Worm (Caenorhabditis elegans): Measurements from ENCODE around the gene xpf-1.

- TF ChIP-seq nhr-11 (tag; optimal IDR thresholded peaks at IDR 0.05) (no peak), ets-4 (tag; optimal IDR thresholded peaks at IDR 0.05) (no peak), tbx-2 (tag; optimal IDR thresholded peaks at IDR 0.05) (no peak), syd-9 (tag; optimal IDR thresholded peaks at IDR 0.05) (no peak), unc-86 (tag; optimal IDR thresholded peaks at IDR 0.05) (no peak), zip-5 (tag; optimal IDR thresholded peaks at IDR 0.05) (no peak), ama-1 (optimal IDR thresholded peaks at IDR 0.05) (no peak), ceh-19 (GFP tag; optimal IDR thresholded peaks at IDR 0.05) (no peak)
Observed at ce11 chrII:11680220-11680619, 15.8 kb upstream of the xpf-1 start.
